Fruit fly (Drosophila melanogaster): Measurements from ENCODE around the gene Pfdn5.

The Pfdn5 gene

dm6 chr3R:22536504-22537423 lies 49.9 kb downstream of the Pfdn5 start (continued):
- TF ChIP-seq hbn (GFP tag; IDR thresholded peaks at IDR 0.05; ENCODE audit: partially characterized antibody) (no peak), CG6765 (GFP tag; optimal IDR thresholded peaks at IDR 0.05) (no peak), Lim3 (GFP tag; IDR thresholded peaks at IDR 0.05) (no peak), Hsf (GFP tag; optimal IDR thresholded peaks at IDR 0.05) (peak; percentile 10), sens (GFP tag) (peak; percentile 89), nmo (GFP tag; optimal IDR thresholded peaks at IDR 0.05) (peak; percentile 36), Pdp1 (GFP tag; optimal IDR thresholded peaks at IDR 0.05) (peak in 1 of 2 experiments; percentile 1), aop (GFP tag; IDR thresholded peaks at IDR 0.05) (no peak), CG12219 (GFP tag; optimal IDR thresholded peaks at IDR 0.05) (peak; percentile 25), CG5180 (GFP tag; optimal IDR thresholded peaks at IDR 0.05) (peak; percentile 27), Fer2 (tag; optimal IDR thresholded peaks at IDR 0.05) (no peak), Hey (tag; optimal IDR thresholded peaks at IDR 0.05) (no peak), B-H1 (GFP tag; IDR thresholded peaks at IDR 0.05) (no peak), Med (GFP tag) (peak; percentile 82), phol (tag; optimal IDR thresholded peaks at IDR 0.05) (peak; percentile 54), HHEX (GFP tag; optimal IDR thresholded peaks at IDR 0.05) (peak; percentile 22), ac (GFP tag; optimal IDR thresholded peaks at IDR 0.05) (no peak), CG14441 (GFP tag; IDR thresholded peaks at IDR 0.05) (0 out of 2 replicates have a peak, but pooled peaks have one; percentile 59), so (GFP tag; IDR thresholded peaks at IDR 0.05) (no peak), CG8089 (GFP tag; optimal IDR thresholded peaks at IDR 0.05) (no peak), CHES-1-like (GFP tag; optimal IDR thresholded peaks at IDR 0.05) (no peak), Nf-YB (GFP tag; optimal IDR thresholded peaks at IDR 0.05) (no peak), CG11456 (GFP tag; IDR thresholded peaks at IDR 0.05) (no peak), CG2889 (GFP tag; IDR thresholded peaks at IDR 0.05) (0 out of 3 replicates have a peak, but pooled peaks have one; percentile 30), pnt (GFP tag; optimal IDR thresholded peaks at IDR 0.05) (no peak), Dip2 (GFP tag; IDR thresholded peaks at IDR 0.05) (no peak), CG12769 (tag; optimal IDR thresholded peaks at IDR 0.05) (peak; percentile 57), CG11504 (tag; optimal IDR thresholded peaks at IDR 0.05) (peak; percentile 74), CG13424 (tag; optimal IDR thresholded peaks at IDR 0.05) (peak; percentile 48), CG1647 (GFP tag; optimal IDR thresholded peaks at IDR 0.05) (no peak), CG6813 (GFP tag; optimal IDR thresholded peaks at IDR 0.05) (peak; percentile 27), CG11695 (GFP tag; IDR thresholded peaks at IDR 0.05) (0 out of 3 replicates have a peak, but pooled peaks have one; percentile 45), bsh (GFP tag; optimal IDR thresholded peaks at IDR 0.05) (peak in 1 of 2 experiments; percentile 39), ci (GFP tag; IDR thresholded peaks at IDR 0.05) (peak; percentile 62; the same call in 1 of the 3 replicates), dysf (GFP tag; IDR thresholded peaks at IDR 0.05) (peak; percentile 68), run (tag; optimal IDR thresholded peaks at IDR 0.05) (peak; percentile 23), hkb (optimal IDR thresholded peaks at IDR 0.05) (no peak), hkb (GFP tag; IDR thresholded peaks at IDR 0.05) (peak; percentile 77; the same call in 1 of the 2 replicates), CG2120 (GFP tag; optimal IDR thresholded peaks at IDR 0.05) (peak; percentile 56), CG9437 (GFP tag; optimal IDR thresholded peaks at IDR 0.05) (peak; percentile 11), CG4424 (GFP tag; optimal IDR thresholded peaks at IDR 0.05) (no peak), slbo (GFP tag; IDR thresholded peaks at IDR 0.05) (peak; percentile 47; the same call in 1 of the 2 replicates), lmd (GFP tag; IDR thresholded peaks at IDR 0.05) (peak; percentile 39; the same call in 1 of the 2 replicates), gcm (GFP tag; optimal IDR thresholded peaks at IDR 0.05) (peak; percentile 22), HmgD (GFP tag; optimal IDR thresholded peaks at IDR 0.05) (no peak), pan (optimal IDR thresholded peaks at IDR 0.05) (no peak), pan (GFP tag; optimal IDR thresholded peaks at IDR 0.05 in 1 of 2, IDR thresholded peaks at IDR 0.05 in 1 of 2) (peak in 1 of 2 experiments; percentile 70), CG31441 (GFP tag; IDR thresholded peaks at IDR 0.05) (peak; percentile 56), unpg (GFP tag; optimal IDR thresholded peaks at IDR 0.05) (peak; percentile 72)

Measured in whole organism, embryonic.